Comparison of ENCODE assay signal across 1 fruit fly cellular context in the genomic region with DNA sequence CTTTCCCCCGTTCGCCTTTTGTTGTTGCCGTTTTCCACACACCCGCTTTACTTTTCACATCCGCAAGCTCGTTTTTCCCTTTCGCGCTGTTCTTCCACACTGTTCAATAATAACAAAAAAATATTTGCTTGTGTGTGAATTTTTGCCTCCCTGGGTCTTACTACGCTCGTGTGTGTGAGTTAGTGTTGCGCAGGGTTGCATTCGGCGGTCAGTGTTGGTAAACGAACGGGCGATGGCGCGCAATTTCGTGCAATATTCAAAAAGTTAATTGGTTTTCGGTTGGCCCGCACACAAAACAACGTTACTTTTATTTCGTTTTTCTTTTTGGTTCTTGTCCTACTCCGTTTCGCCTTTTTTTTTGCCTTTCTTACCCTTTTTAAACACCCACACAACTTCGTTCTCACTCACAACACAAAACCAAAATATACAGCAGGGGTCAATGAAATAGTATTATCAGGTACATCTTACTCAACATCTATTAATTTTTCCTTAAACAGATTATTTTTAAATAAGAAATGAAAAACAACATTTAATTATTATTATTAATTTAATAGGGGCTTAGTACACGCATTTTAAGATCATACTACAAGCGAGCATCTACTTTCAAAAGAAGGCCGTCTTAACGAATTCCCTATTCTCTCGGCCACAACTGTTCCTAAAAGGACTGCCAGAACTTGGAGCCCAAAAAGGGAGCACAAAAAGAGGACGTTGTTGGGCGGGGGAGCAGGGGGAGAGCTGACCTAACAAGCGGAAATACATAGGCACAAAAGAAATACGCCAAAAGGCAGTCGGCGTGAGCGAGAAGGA.
TF ChIP-seq lines count a peak whose summit lies in the region.

No protein-coding gene starts in this region.

TF ChIP-seq in whole organism, embryonic, 481 proteins besides CTCF, POLR2A, EP300 and RAD21 (continued from another document and continues in another):
- no peak for TF ChIP-seq CG8388 (GFP tag; optimal IDR thresholded peaks at IDR 0.05; lab: Kevin White, UChicago)
- TF ChIP-seq CG6654 (GFP tag; optimal IDR thresholded peaks at IDR 0.05; lab: Kevin White, UChicago), result no peak
- no peak for TF ChIP-seq YL-1 (GFP tag; optimal IDR thresholded peaks at IDR 0.05; lab: Kevin White, UChicago)
- no peak for TF ChIP-seq Kr (GFP tag; optimal IDR thresholded peaks at IDR 0.05; lab: Kevin White, UChicago)
- TF ChIP-seq Jarid2 (GFP tag; optimal IDR thresholded peaks at IDR 0.05; lab: Kevin White, UChicago), result no peak
- no peak for TF ChIP-seq CG17612 (GFP tag; IDR thresholded peaks at IDR 0.05; lab: Robert Waterston, UW)
- TF ChIP-seq nmo (GFP tag; optimal IDR thresholded peaks at IDR 0.05; lab: Kevin White, UChicago), result no peak
- no peak for TF ChIP-seq CG30020 (tag; optimal IDR thresholded peaks at IDR 0.05; lab: Kevin White, UChicago)
- TF ChIP-seq Dad (GFP tag; optimal IDR thresholded peaks at IDR 0.05; lab: Kevin White, UChicago), result peak; percentile 19
- TF ChIP-seq NK7.1 (GFP tag; optimal IDR thresholded peaks at IDR 0.05; lab: Kevin White, UChicago), result no peak
- no peak for TF ChIP-seq aop (GFP tag; IDR thresholded peaks at IDR 0.05; lab: Robert Waterston, UW)
- no peak for TF ChIP-seq hb (GFP tag; IDR thresholded peaks at IDR 0.05; lab: Robert Waterston, UW; ENCODE audit: partially characterized antibody)
- TF ChIP-seq wek (GFP tag; optimal IDR thresholded peaks at IDR 0.05; lab: Kevin White, UChicago), result no peak
- TF ChIP-seq CG4328 (GFP tag; optimal IDR thresholded peaks at IDR 0.05; lab: Kevin White, UChicago), result no peak
- TF ChIP-seq CG11456 (GFP tag; IDR thresholded peaks at IDR 0.05; lab: Robert Waterston, UW), result peak; percentile 69; the same call in 1 of the 3 replicates
- TF ChIP-seq CG17912 (GFP tag; optimal IDR thresholded peaks at IDR 0.05; lab: Kevin White, UChicago), result no peak
- TF ChIP-seq CG12769 (tag; optimal IDR thresholded peaks at IDR 0.05; lab: Kevin White, UChicago), result peak; percentile 54
- TF ChIP-seq oc (tag; optimal IDR thresholded peaks at IDR 0.05; lab: Kevin White, UChicago), result no peak
- TF ChIP-seq kay (GFP tag; optimal IDR thresholded peaks at IDR 0.05; lab: Kevin White, UChicago), result no peak
- no peak for TF ChIP-seq CG4707 (GFP tag; optimal IDR thresholded peaks at IDR 0.05; lab: Kevin White, UChicago)
- TF ChIP-seq Abd-B (GFP tag; optimal IDR thresholded peaks at IDR 0.05; lab: Kevin White, UChicago), result no peak
- peak; percentile 81 for TF ChIP-seq sens (GFP tag; lab: Kevin White, UChicago)
- TF ChIP-seq CG11696 (GFP tag; IDR thresholded peaks at IDR 0.05; lab: Robert Waterston, UW), result peak; percentile 90
- TF ChIP-seq CG2120 (GFP tag; optimal IDR thresholded peaks at IDR 0.05; lab: Kevin White, UChicago), result peak; percentile 68
- TF ChIP-seq dmrt11E (tag; optimal IDR thresholded peaks at IDR 0.05; lab: Kevin White, UChicago), result no peak
- TF ChIP-seq gsb (GFP tag; IDR thresholded peaks at IDR 0.05; lab: Robert Waterston, UW), result no peak
- TF ChIP-seq Pdp1 (GFP tag; optimal IDR thresholded peaks at IDR 0.05; lab: Kevin White, UChicago), result peak; percentile 8 to 15
- TF ChIP-seq C15 (GFP tag; IDR thresholded peaks at IDR 0.05; lab: Robert Waterston, UW), result no peak
- no peak for TF ChIP-seq NfI (GFP tag; optimal IDR thresholded peaks at IDR 0.05; lab: Kevin White, UChicago)
- TF ChIP-seq Mad (GFP tag; optimal IDR thresholded peaks at IDR 0.05; lab: Kevin White, UChicago), result peak; percentile 28
- TF ChIP-seq CG11723 (GFP tag; optimal IDR thresholded peaks at IDR 0.05; lab: Kevin White, UChicago), result no peak
- no peak for TF ChIP-seq CG2875 (GFP tag; optimal IDR thresholded peaks at IDR 0.05; lab: Kevin White, UChicago)
- TF ChIP-seq Sry-β (GFP tag; optimal IDR thresholded peaks at IDR 0.05; lab: Kevin White, UChicago), result no peak
- TF ChIP-seq CG11398 (GFP tag; optimal IDR thresholded peaks at IDR 0.05; lab: Kevin White, UChicago), result no peak
- no peak for TF ChIP-seq CG5245 (GFP tag; optimal IDR thresholded peaks at IDR 0.05; lab: Kevin White, UChicago)
- no peak for TF ChIP-seq CG17829 (tag; optimal IDR thresholded peaks at IDR 0.05; lab: Kevin White, UChicago)
- TF ChIP-seq insv (GFP tag; optimal IDR thresholded peaks at IDR 0.05; lab: Kevin White, UChicago), result no peak
- peak; percentile 33; the same call in 1 of the 2 replicates for TF ChIP-seq MBD-R2 (GFP tag; IDR thresholded peaks at IDR 0.05; lab: Robert Waterston, UW)
- TF ChIP-seq CG30403 (GFP tag; optimal IDR thresholded peaks at IDR 0.05; lab: Kevin White, UChicago), result peak; percentile 27
- no peak for TF ChIP-seq Optix (GFP tag; IDR thresholded peaks at IDR 0.05; lab: Robert Waterston, UW)
- TF ChIP-seq wor (GFP tag; IDR thresholded peaks at IDR 0.05; lab: Robert Waterston, UW), result no peak
- no peak for TF ChIP-seq lola (GFP tag; optimal IDR thresholded peaks at IDR 0.05; lab: Kevin White, UChicago)
- TF ChIP-seq gce (GFP tag; IDR thresholded peaks at IDR 0.05; lab: Robert Waterston, UW), result no peak; the same call in 2 of the 3 replicates
- TF ChIP-seq exex (tag; optimal IDR thresholded peaks at IDR 0.05; lab: Kevin White, UChicago), result no peak
- no peak for TF ChIP-seq Side (GFP tag; optimal IDR thresholded peaks at IDR 0.05; lab: Kevin White, UChicago)
- TF ChIP-seq CG2199 (GFP tag; IDR thresholded peaks at IDR 0.05; lab: Robert Waterston, UW), result no peak
- TF ChIP-seq Usf (GFP tag; optimal IDR thresholded peaks at IDR 0.05; lab: Kevin White, UChicago), result no peak
- TF ChIP-seq stc (GFP tag; IDR thresholded peaks at IDR 0.05; lab: Robert Waterston, UW), result no peak
- peak; percentile 24 for TF ChIP-seq kni (GFP tag; optimal IDR thresholded peaks at IDR 0.05; lab: Kevin White, UChicago)
- no peak for TF ChIP-seq ash1 (GFP tag; optimal IDR thresholded peaks at IDR 0.05; lab: Kevin White, UChicago)
- TF ChIP-seq phol (tag; optimal IDR thresholded peaks at IDR 0.05; lab: Kevin White, UChicago), result no peak
- TF ChIP-seq CG16779 (GFP tag; IDR thresholded peaks at IDR 0.05; lab: Robert Waterston, UW), result no peak
- peak; percentile 45 for TF ChIP-seq CHES-1-like (GFP tag; optimal IDR thresholded peaks at IDR 0.05; lab: Kevin White, UChicago)
- TF ChIP-seq Hsf (GFP tag; optimal IDR thresholded peaks at IDR 0.05; lab: Kevin White, UChicago), result peak; percentile 30
- no peak for TF ChIP-seq Dbx (GFP tag; IDR thresholded peaks at IDR 0.05; lab: Robert Waterston, UW)
- no peak for TF ChIP-seq croc (GFP tag; conservative IDR thresholded peaks at IDR 0.05; lab: Robert Waterston, UW)
- TF ChIP-seq cato (GFP tag; optimal IDR thresholded peaks at IDR 0.05; lab: Kevin White, UChicago; ENCODE audit: borderline replicate concordance), result no peak
- no peak for TF ChIP-seq grau (tag; optimal IDR thresholded peaks at IDR 0.05; lab: Kevin White, UChicago)
- TF ChIP-seq CoRest (tag; optimal IDR thresholded peaks at IDR 0.05; lab: Kevin White, UChicago), result no peak
- TF ChIP-seq CG7987 (GFP tag; optimal IDR thresholded peaks at IDR 0.05; lab: Kevin White, UChicago), result no peak
- no peak for TF ChIP-seq trh (GFP tag; optimal IDR thresholded peaks at IDR 0.05; lab: Kevin White, UChicago)
- peak; percentile 12 for TF ChIP-seq pnt (GFP tag; optimal IDR thresholded peaks at IDR 0.05; lab: Kevin White, UChicago)
- peak; percentile 24 for TF ChIP-seq CG1647 (GFP tag; optimal IDR thresholded peaks at IDR 0.05; lab: Kevin White, UChicago)
- TF ChIP-seq CG14050 (GFP tag; IDR thresholded peaks at IDR 0.05; lab: Robert Waterston, UW), result no peak
- peak; percentile 17 for TF ChIP-seq gro (GFP tag; optimal IDR thresholded peaks at IDR 0.05; lab: Kevin White, UChicago)
- TF ChIP-seq E2f1 (GFP tag; IDR thresholded peaks at IDR 0.05; lab: Robert Waterston, UW), result no peak
- no peak for TF ChIP-seq bowl (GFP tag; IDR thresholded peaks at IDR 0.05; lab: Robert Waterston, UW)
- peak; percentile 57; the same call in 1 of the 3 replicates for TF ChIP-seq ken (GFP tag; IDR thresholded peaks at IDR 0.05; lab: Robert Waterston, UW)
- TF ChIP-seq CG4730 (GFP tag; IDR thresholded peaks at IDR 0.05; lab: Robert Waterston, UW), result no peak
- TF ChIP-seq eyg (GFP tag; optimal IDR thresholded peaks at IDR 0.05; lab: Kevin White, UChicago), result no peak
- TF ChIP-seq CG3407 (GFP tag; optimal IDR thresholded peaks at IDR 0.05; lab: Kevin White, UChicago), result no peak
- no peak for TF ChIP-seq CG13894 (tag; optimal IDR thresholded peaks at IDR 0.05; lab: Kevin White, UChicago)
- TF ChIP-seq ham (GFP tag; IDR thresholded peaks at IDR 0.05; lab: Robert Waterston, UW), result no peak
- no peak for TF ChIP-seq Nf-YB (GFP tag; optimal IDR thresholded peaks at IDR 0.05; lab: Kevin White, UChicago)
- peak in 1 of 2 experiments; percentile 32 for TF ChIP-seq chif (GFP tag; optimal IDR thresholded peaks at IDR 0.05; lab: Kevin White, UChicago)
- no peak for TF ChIP-seq Sox100B (GFP tag; optimal IDR thresholded peaks at IDR 0.05; lab: Kevin White, UChicago)
- TF ChIP-seq Med (GFP tag; lab: Kevin White, UChicago), result peak; percentile 96
- TF ChIP-seq Vsx1 (GFP tag; optimal IDR thresholded peaks at IDR 0.05; lab: Kevin White, UChicago), result no peak
- no peak for TF ChIP-seq CG1024 (GFP tag; IDR thresholded peaks at IDR 0.05; lab: Robert Waterston, UW)
- TF ChIP-seq dm (GFP tag; optimal IDR thresholded peaks at IDR 0.05; lab: Kevin White, UChicago), result peak; percentile 34
- TF ChIP-seq Drgx (GFP tag; IDR thresholded peaks at IDR 0.05; lab: Robert Waterston, UW), result no peak
- TF ChIP-seq run (tag; optimal IDR thresholded peaks at IDR 0.05; lab: Kevin White, UChicago), result no peak
- TF ChIP-seq dimm (GFP tag; IDR thresholded peaks at IDR 0.05; lab: Robert Waterston, UW), result no peak
- TF ChIP-seq CG15479 (GFP tag; optimal IDR thresholded peaks at IDR 0.05; lab: Kevin White, UChicago), result peak; percentile 71
- peak; percentile 86 for TF ChIP-seq CG17385 (GFP tag; optimal IDR thresholded peaks at IDR 0.05; lab: Kevin White, UChicago)
- no peak for TF ChIP-seq BtbVII (GFP tag; optimal IDR thresholded peaks at IDR 0.05; lab: Kevin White, UChicago)
- TF ChIP-seq ato (GFP tag; IDR thresholded peaks at IDR 0.05; lab: Robert Waterston, UW; ENCODE audit: partially characterized antibody), result no peak
- TF ChIP-seq CG16813 (GFP tag; IDR thresholded peaks at IDR 0.05; lab: Robert Waterston, UW; ENCODE audit: partially characterized antibody), result 0 out of 3 replicates have a peak, but pooled peaks have one; percentile 29
- 0 out of 3 replicates have a peak, but pooled peaks have one; percentile 26 for TF ChIP-seq knrl (GFP tag; IDR thresholded peaks at IDR 0.05; lab: Robert Waterston, UW; ENCODE audit: partially characterized antibody)
- peak; percentile 1 for TF ChIP-seq bcd (GFP tag; optimal IDR thresholded peaks at IDR 0.05; lab: Kevin White, UChicago)
- no peak for TF ChIP-seq CG15601 (tag; optimal IDR thresholded peaks at IDR 0.05; lab: Kevin White, UChicago)
- TF ChIP-seq gcm2 (GFP tag; optimal IDR thresholded peaks at IDR 0.05; lab: Kevin White, UChicago), result no peak
- no peak for TF ChIP-seq NC2α (GFP tag; optimal IDR thresholded peaks at IDR 0.05; lab: Kevin White, UChicago)
- peak; percentile 75 for TF ChIP-seq pzg (GFP tag; optimal IDR thresholded peaks at IDR 0.05; lab: Kevin White, UChicago)
- no peak for TF ChIP-seq Elba2 (GFP tag; optimal IDR thresholded peaks at IDR 0.05; lab: Kevin White, UChicago)
- no peak for TF ChIP-seq Dip2 (GFP tag; IDR thresholded peaks at IDR 0.05; lab: Robert Waterston, UW)
- TF ChIP-seq fu2 (GFP tag; optimal IDR thresholded peaks at IDR 0.05; lab: Kevin White, UChicago), result no peak
- TF ChIP-seq Awh (GFP tag; IDR thresholded peaks at IDR 0.05; lab: Robert Waterston, UW), result no peak
- TF ChIP-seq CG8924 (tag; optimal IDR thresholded peaks at IDR 0.05; lab: Kevin White, UChicago), result no peak
- TF ChIP-seq CG43689 (GFP tag; IDR thresholded peaks at IDR 0.05; lab: Robert Waterston, UW), result no peak
- TF ChIP-seq ems (GFP tag; optimal IDR thresholded peaks at IDR 0.05; lab: Kevin White, UChicago), result no peak
- peak; percentile 8 for TF ChIP-seq zf30C (GFP tag; optimal IDR thresholded peaks at IDR 0.05; lab: Kevin White, UChicago)
- TF ChIP-seq Myb (GFP tag; optimal IDR thresholded peaks at IDR 0.05; lab: Kevin White, UChicago), result peak; percentile 46
- no peak for TF ChIP-seq tup (GFP tag; optimal IDR thresholded peaks at IDR 0.05; lab: Kevin White, UChicago)
- no peak for TF ChIP-seq CG18619 (GFP tag; optimal IDR thresholded peaks at IDR 0.05; lab: Kevin White, UChicago)
- TF ChIP-seq cas (GFP tag; IDR thresholded peaks at IDR 0.05; lab: Robert Waterston, UW), result no peak
- no peak for TF ChIP-seq inv (GFP tag; IDR thresholded peaks at IDR 0.05; lab: Robert Waterston, UW; ENCODE audit: partially characterized antibody)
- TF ChIP-seq unc-4 (GFP tag; IDR thresholded peaks at IDR 0.05; lab: Robert Waterston, UW; ENCODE audit: partially characterized antibody), result no peak; the same call in 1 of the 2 replicates
- no peak for TF ChIP-seq CG15696 (tag; optimal IDR thresholded peaks at IDR 0.05; lab: Kevin White, UChicago)
- TF ChIP-seq chn (GFP tag; optimal IDR thresholded peaks at IDR 0.05; lab: Kevin White, UChicago), result peak; percentile 28
- TF ChIP-seq Lhr (GFP tag; optimal IDR thresholded peaks at IDR 0.05; lab: Kevin White, UChicago), result peak; percentile 13
- TF ChIP-seq nerfin-1 (tag; optimal IDR thresholded peaks at IDR 0.05; lab: Kevin White, UChicago), result no peak
- TF ChIP-seq lov (optimal IDR thresholded peaks at IDR 0.05; lab: Kevin White, UChicago), result no peak
- TF ChIP-seq lov (GFP tag; IDR thresholded peaks at IDR 0.05; lab: Robert Waterston, UW), result 0 out of 3 replicates have a peak, but pooled peaks have one; percentile 53
- TF ChIP-seq fd64A (GFP tag; optimal IDR thresholded peaks at IDR 0.05; lab: Kevin White, UChicago), result no peak
- no peak for TF ChIP-seq al (GFP tag; IDR thresholded peaks at IDR 0.05; lab: Robert Waterston, UW)
- peak; percentile 43 for TF ChIP-seq bbx (GFP tag; IDR thresholded peaks at IDR 0.05; lab: Robert Waterston, UW; ENCODE audit: partially characterized antibody)
- TF ChIP-seq btn (GFP tag; optimal IDR thresholded peaks at IDR 0.05; lab: Kevin White, UChicago), result no peak
- no peak for TF ChIP-seq CG10209 (GFP tag; optimal IDR thresholded peaks at IDR 0.05; lab: Kevin White, UChicago)
- no peak for TF ChIP-seq scrt (GFP tag; optimal IDR thresholded peaks at IDR 0.05; lab: Kevin White, UChicago)
- no peak for TF ChIP-seq Gsc (GFP tag; IDR thresholded peaks at IDR 0.05; lab: Robert Waterston, UW)
- TF ChIP-seq zfh2 (GFP tag; optimal IDR thresholded peaks at IDR 0.05; lab: Kevin White, UChicago), result peak; percentile 64
- TF ChIP-seq amos (GFP tag; IDR thresholded peaks at IDR 0.05; lab: Robert Waterston, UW; ENCODE audit: partially characterized antibody), result peak; percentile 35; the same call in 1 of the 2 replicates
- no peak for TF ChIP-seq CG6254 (GFP tag; optimal IDR thresholded peaks at IDR 0.05; lab: Kevin White, UChicago)
- peak; percentile 89 for TF ChIP-seq CG7928 (GFP tag; optimal IDR thresholded peaks at IDR 0.05; lab: Kevin White, UChicago)
